Comparison of ENCODE assay signal across 1 fruit fly cellular context in the genomic region with DNA sequence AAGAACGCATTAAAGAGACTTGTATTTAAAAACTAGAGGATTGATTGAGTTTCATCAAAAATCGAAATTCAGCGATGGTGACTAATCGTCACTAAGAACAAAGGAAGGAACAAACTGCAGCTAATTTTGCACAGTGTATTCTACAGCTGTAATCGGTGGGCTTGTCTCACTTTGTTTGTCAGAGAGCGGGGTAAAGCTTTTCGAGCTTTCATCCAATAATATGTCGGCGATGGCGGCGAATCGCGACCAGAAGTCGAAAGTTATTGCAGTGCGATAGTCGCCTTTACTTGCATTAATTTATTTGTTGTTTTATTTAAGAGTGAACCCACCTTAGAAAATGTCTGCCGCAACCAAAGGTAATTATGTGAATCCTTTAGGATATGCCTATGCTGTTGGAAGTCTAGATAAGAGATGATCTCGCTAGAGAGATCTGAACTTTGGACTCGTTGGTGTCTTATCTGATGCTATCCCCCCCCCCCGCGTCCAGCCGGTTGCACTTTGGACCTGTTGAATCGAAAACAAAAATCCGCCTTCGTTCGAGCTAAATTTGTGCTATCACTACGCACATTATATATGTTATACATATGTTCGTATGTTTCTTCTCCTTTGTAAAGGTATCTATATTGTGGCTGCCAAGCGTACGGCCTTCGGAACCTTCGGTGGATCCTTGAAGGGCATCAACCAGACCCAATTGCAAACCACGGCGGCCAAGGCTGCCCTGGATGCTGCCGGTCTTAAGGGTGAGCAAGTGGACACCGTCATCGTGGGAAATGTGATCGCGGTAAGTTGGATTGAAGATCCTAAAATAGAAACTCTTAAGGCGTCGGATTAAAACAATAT.
TF ChIP-seq lines count a peak whose summit lies in the region.

A gene (plus strand): TSS at position 243 of the 840 bp plus-strand sequence.

TF ChIP-seq in whole organism, embryonic, 481 proteins besides CTCF, POLR2A, EP300 and RAD21 (continued from another document and continues in another):
- TF ChIP-seq CG30403 (GFP tag; optimal IDR thresholded peaks at IDR 0.05; lab: Kevin White, UChicago) (peak; percentile 49), rib (GFP tag; IDR thresholded peaks at IDR 0.05; lab: Robert Waterston, UW) (peak; percentile 68; the same call in 1 of the 2 replicates), Jarid2 (GFP tag; optimal IDR thresholded peaks at IDR 0.05; lab: Kevin White, UChicago) (peak; percentile 48), CG17328 (GFP tag; IDR thresholded peaks at IDR 0.05; lab: Robert Waterston, UW) (peak; percentile 69), gt (GFP tag; IDR thresholded peaks at IDR 0.05; lab: Robert Waterston, UW) (no peak), CG12071 (GFP tag; optimal IDR thresholded peaks at IDR 0.05; lab: Kevin White, UChicago) (peak; percentile 62), CG17612 (GFP tag; IDR thresholded peaks at IDR 0.05; lab: Robert Waterston, UW) (no peak), Abd-B (GFP tag; optimal IDR thresholded peaks at IDR 0.05; lab: Kevin White, UChicago) (no peak), CG6791 (GFP tag; IDR thresholded peaks at IDR 0.05; lab: Robert Waterston, UW; ENCODE audit: partially characterized antibody) (no peak), CG4282 (GFP tag; optimal IDR thresholded peaks at IDR 0.05; lab: Kevin White, UChicago) (peak; percentile 36), CG10209 (GFP tag; optimal IDR thresholded peaks at IDR 0.05; lab: Kevin White, UChicago) (peak; percentile 51), cad (GFP tag; optimal IDR thresholded peaks at IDR 0.05; lab: Kevin White, UChicago) (no peak), ems (GFP tag; optimal IDR thresholded peaks at IDR 0.05; lab: Kevin White, UChicago) (peak; percentile 17), CG14441 (GFP tag; IDR thresholded peaks at IDR 0.05; lab: Robert Waterston, UW) (peak; percentile 49), Sox102F (GFP tag; optimal IDR thresholded peaks at IDR 0.05; lab: Kevin White, UChicago) (peak; percentile 74), mld (GFP tag; IDR thresholded peaks at IDR 0.05; lab: Robert Waterston, UW; ENCODE audit: partially characterized antibody) (0 out of 3 replicates have a peak, but pooled peaks have one; percentile 33), zf30C (GFP tag; optimal IDR thresholded peaks at IDR 0.05; lab: Kevin White, UChicago) (peak; percentile 88), sisA (GFP tag; IDR thresholded peaks at IDR 0.05; lab: Robert Waterston, UW) (0 out of 2 replicates have a peak, but pooled peaks have one; percentile 17), CG2889 (GFP tag; IDR thresholded peaks at IDR 0.05; lab: Robert Waterston, UW) (0 out of 3 replicates have a peak, but pooled peaks have one; percentile 25), gro (GFP tag; optimal IDR thresholded peaks at IDR 0.05; lab: Kevin White, UChicago) (peak; percentile 8), CG12942 (GFP tag; optimal IDR thresholded peaks at IDR 0.05; lab: Kevin White, UChicago) (peak; percentile 34), ATbp (GFP tag; optimal IDR thresholded peaks at IDR 0.05; lab: Kevin White, UChicago) (peak; percentile 44), pfk (GFP tag; optimal IDR thresholded peaks at IDR 0.05; lab: Kevin White, UChicago) (peak; percentile 36), dysf (GFP tag; IDR thresholded peaks at IDR 0.05; lab: Robert Waterston, UW) (peak; percentile 67; the same call in 1 of the 3 replicates), CG14965 (GFP tag; optimal IDR thresholded peaks at IDR 0.05; lab: Kevin White, UChicago; ENCODE audit: borderline replicate concordance) (no peak), CG9932 (GFP tag; IDR thresholded peaks at IDR 0.05; lab: Robert Waterston, UW) (peak; percentile 71), Nf-YB (GFP tag; optimal IDR thresholded peaks at IDR 0.05; lab: Kevin White, UChicago) (peak; percentile 29), psq (GFP tag; optimal IDR thresholded peaks at IDR 0.05; lab: Kevin White, UChicago) (no peak), nau (GFP tag; optimal IDR thresholded peaks at IDR 0.05; lab: Kevin White, UChicago) (peak; percentile 74), zen (tag; optimal IDR thresholded peaks at IDR 0.05; lab: Kevin White, UChicago) (no peak), unpg (GFP tag; optimal IDR thresholded peaks at IDR 0.05; lab: Kevin White, UChicago) (peak; percentile 69), Mes4 (GFP tag; optimal IDR thresholded peaks at IDR 0.05; lab: Kevin White, UChicago) (peak; percentile 20), CG1233 (GFP tag; optimal IDR thresholded peaks at IDR 0.05; lab: Kevin White, UChicago) (no peak), scrt (GFP tag; optimal IDR thresholded peaks at IDR 0.05; lab: Kevin White, UChicago) (peak; percentile 51), nerfin-1 (tag; optimal IDR thresholded peaks at IDR 0.05; lab: Kevin White, UChicago) (peak; percentile 3), tgo (GFP tag; IDR thresholded peaks at IDR 0.05; lab: Robert Waterston, UW) (peak; percentile 75), Ets97D (GFP tag; optimal IDR thresholded peaks at IDR 0.05; lab: Kevin White, UChicago) (peak; percentile 15), Meics (GFP tag; optimal IDR thresholded peaks at IDR 0.05; lab: Kevin White, UChicago) (peak; percentile 70), Atf-2 (GFP tag; optimal IDR thresholded peaks at IDR 0.05; lab: Kevin White, UChicago) (no peak), chn (GFP tag; optimal IDR thresholded peaks at IDR 0.05; lab: Kevin White, UChicago) (peak; percentile 34), mam (GFP tag; optimal IDR thresholded peaks at IDR 0.05; lab: Kevin White, UChicago) (peak; percentile 52), CG9609 (GFP tag; optimal IDR thresholded peaks at IDR 0.05; lab: Kevin White, UChicago) (peak; percentile 39), HLH3B (GFP tag; IDR thresholded peaks at IDR 0.05; lab: Robert Waterston, UW) (peak; percentile 65), CG9797 (GFP tag; optimal IDR thresholded peaks at IDR 0.05; lab: Kevin White, UChicago) (no peak), CG2678 (tag; optimal IDR thresholded peaks at IDR 0.05; lab: Kevin White, UChicago) (peak; percentile 68), CG11723 (GFP tag; optimal IDR thresholded peaks at IDR 0.05; lab: Kevin White, UChicago) (peak; percentile 33), B-H2 (GFP tag; optimal IDR thresholded peaks at IDR 0.05; lab: Kevin White, UChicago) (peak; percentile 66), CG10431 (GFP tag; optimal IDR thresholded peaks at IDR 0.05; lab: Kevin White, UChicago) (no peak), CG10462 (GFP tag; optimal IDR thresholded peaks at IDR 0.05; lab: Kevin White, UChicago) (peak; percentile 18), CG3995 (GFP tag; optimal IDR thresholded peaks at IDR 0.05; lab: Kevin White, UChicago) (peak; percentile 14), HHEX (GFP tag; optimal IDR thresholded peaks at IDR 0.05; lab: Kevin White, UChicago) (peak; percentile 43), dmrt99B (tag; optimal IDR thresholded peaks at IDR 0.05; lab: Kevin White, UChicago) (peak; percentile 60), Fer3 (tag; optimal IDR thresholded peaks at IDR 0.05; lab: Kevin White, UChicago) (peak; percentile 58), jigr1 (GFP tag; IDR thresholded peaks at IDR 0.05; lab: Robert Waterston, UW) (no peak), cwo (GFP tag; optimal IDR thresholded peaks at IDR 0.05; lab: Kevin White, UChicago) (peak; percentile 35), seq (GFP tag; IDR thresholded peaks at IDR 0.05; lab: Robert Waterston, UW) (peak; percentile 46; the same call in 1 of the 2 replicates), CG2875 (GFP tag; optimal IDR thresholded peaks at IDR 0.05; lab: Kevin White, UChicago) (peak; percentile 26), CG11504 (tag; optimal IDR thresholded peaks at IDR 0.05; lab: Kevin White, UChicago) (peak; percentile 68), CG17568 (GFP tag; optimal IDR thresholded peaks at IDR 0.05; lab: Kevin White, UChicago) (peak; percentile 55), Med (GFP tag; lab: Kevin White, UChicago) (peak; percentile 94), oc (tag; optimal IDR thresholded peaks at IDR 0.05; lab: Kevin White, UChicago) (peak; percentile 40), CG11456 (GFP tag; IDR thresholded peaks at IDR 0.05; lab: Robert Waterston, UW) (peak; percentile 63; the same call in 2 of the 3 replicates), gsb (GFP tag; IDR thresholded peaks at IDR 0.05; lab: Robert Waterston, UW) (no peak), NfI (GFP tag; optimal IDR thresholded peaks at IDR 0.05; lab: Kevin White, UChicago) (peak; percentile 58), Oaz (GFP tag; IDR thresholded peaks at IDR 0.05; lab: Robert Waterston, UW) (0 out of 2 replicates have a peak, but pooled peaks have one; percentile 12), PHDP (tag; optimal IDR thresholded peaks at IDR 0.05; lab: Kevin White, UChicago) (peak; percentile 71), CG18011 (GFP tag; optimal IDR thresholded peaks at IDR 0.05; lab: Kevin White, UChicago) (peak; percentile 41), ci (GFP tag; IDR thresholded peaks at IDR 0.05; lab: Robert Waterston, UW) (peak; percentile 93), CG12659 (GFP tag; optimal IDR thresholded peaks at IDR 0.05; lab: Kevin White, UChicago) (peak; percentile 70), CG7786 (GFP tag; optimal IDR thresholded peaks at IDR 0.05; lab: Kevin White, UChicago) (peak; percentile 53), Mrtf (GFP tag; IDR thresholded peaks at IDR 0.05; lab: Robert Waterston, UW) (no peak), lmd (GFP tag; IDR thresholded peaks at IDR 0.05; lab: Robert Waterston, UW) (peak; percentile 40; the same call in 1 of the 2 replicates), Sry-δ (GFP tag; optimal IDR thresholded peaks at IDR 0.05; lab: Kevin White, UChicago) (no peak), schlank (tag; optimal IDR thresholded peaks at IDR 0.05; lab: Kevin White, UChicago) (peak; percentile 21), Hsf (GFP tag; optimal IDR thresholded peaks at IDR 0.05; lab: Kevin White, UChicago) (peak; percentile 62), HmgZ (tag; optimal IDR thresholded peaks at IDR 0.05; lab: Kevin White, UChicago) (peak; percentile 79), caup (GFP tag; optimal IDR thresholded peaks at IDR 0.05; lab: Kevin White, UChicago; ENCODE audit: severe bottlenecking) (peak; percentile 55), E2f1 (GFP tag; IDR thresholded peaks at IDR 0.05; lab: Robert Waterston, UW) (peak; percentile 17; the same call in 1 of the 2 replicates), stc (GFP tag; IDR thresholded peaks at IDR 0.05; lab: Robert Waterston, UW) (peak; percentile 64), Drgx (GFP tag; IDR thresholded peaks at IDR 0.05; lab: Robert Waterston, UW) (peak; percentile 95), CG31441 (GFP tag; IDR thresholded peaks at IDR 0.05; lab: Robert Waterston, UW) (peak; percentile 58; the same call in 1 of the 2 replicates), Sin3A (optimal IDR thresholded peaks at IDR 0.05; lab: Kevin White, UChicago) (no peak), CG1792 (GFP tag; optimal IDR thresholded peaks at IDR 0.05; lab: Kevin White, UChicago) (peak; percentile 48), CG7839 (tag; optimal IDR thresholded peaks at IDR 0.05; lab: Kevin White, UChicago) (peak; percentile 55), CG43689 (GFP tag; IDR thresholded peaks at IDR 0.05; lab: Robert Waterston, UW) (no peak), Neu2 (GFP tag; optimal IDR thresholded peaks at IDR 0.05; lab: Kevin White, UChicago; ENCODE audit: borderline replicate concordance) (no peak), klu (GFP tag; IDR thresholded peaks at IDR 0.05; lab: Robert Waterston, UW) (no peak), onecut (GFP tag; IDR thresholded peaks at IDR 0.05; lab: Robert Waterston, UW) (peak; percentile 58), ttk (GFP tag; IDR thresholded peaks at IDR 0.05; lab: Robert Waterston, UW) (peak; percentile 57), z (GFP tag; IDR thresholded peaks at IDR 0.05; lab: Robert Waterston, UW) (no peak), Dbx (GFP tag; IDR thresholded peaks at IDR 0.05; lab: Robert Waterston, UW) (peak; percentile 59), chif (GFP tag; optimal IDR thresholded peaks at IDR 0.05; lab: Kevin White, UChicago) (peak in 1 of 2 experiments; percentile 28), CG32532 (GFP tag; IDR thresholded peaks at IDR 0.05; lab: Robert Waterston, UW) (peak; percentile 63; the same call in 1 of the 2 replicates), phol (tag; optimal IDR thresholded peaks at IDR 0.05; lab: Kevin White, UChicago) (peak; percentile 53), sens-2 (GFP tag; IDR thresholded peaks at IDR 0.05; lab: Robert Waterston, UW) (peak; percentile 45; the same call in 1 of the 2 replicates), CG2712 (tag; optimal IDR thresholded peaks at IDR 0.05; lab: Kevin White, UChicago) (peak; percentile 50), CG12155 (GFP tag; optimal IDR thresholded peaks at IDR 0.05; lab: Kevin White, UChicago) (peak; percentile 15), E2f2 (GFP tag; IDR thresholded peaks at IDR 0.05; lab: Robert Waterston, UW) (peak; percentile 49; the same call in 1 of the 2 replicates), kah (GFP tag; optimal IDR thresholded peaks at IDR 0.05; lab: Kevin White, UChicago) (peak; percentile 86), CG5953 (GFP tag; IDR thresholded peaks at IDR 0.05; lab: Robert Waterston, UW) (no peak), pzg (GFP tag; optimal IDR thresholded peaks at IDR 0.05; lab: Kevin White, UChicago) (peak; percentile 11), CG11398 (GFP tag; optimal IDR thresholded peaks at IDR 0.05; lab: Kevin White, UChicago) (peak; percentile 61), zen2 (GFP tag; IDR thresholded peaks at IDR 0.05; lab: Robert Waterston, UW; ENCODE audit: partially characterized antibody) (no peak), salm (tag; optimal IDR thresholded peaks at IDR 0.05; lab: Kevin White, UChicago) (peak; percentile 29), CG10565 (GFP tag; optimal IDR thresholded peaks at IDR 0.05; lab: Kevin White, UChicago) (no peak), CG6765 (GFP tag; optimal IDR thresholded peaks at IDR 0.05; lab: Kevin White, UChicago) (peak; percentile 72), sd (tag; optimal IDR thresholded peaks at IDR 0.05; lab: Kevin White, UChicago) (no peak), abd-A (tag; optimal IDR thresholded peaks at IDR 0.05; lab: Kevin White, UChicago) (no peak), maf-S (GFP tag; optimal IDR thresholded peaks at IDR 0.05; lab: Kevin White, UChicago) (peak; percentile 42), Nf-YC (tag; optimal IDR thresholded peaks at IDR 0.05; lab: Kevin White, UChicago) (peak; percentile 67), sob (GFP tag; IDR thresholded peaks at IDR 0.05; lab: Robert Waterston, UW) (peak; percentile 72; the same call in 1 of the 2 replicates), CG8944 (GFP tag; optimal IDR thresholded peaks at IDR 0.05; lab: Kevin White, UChicago) (peak; percentile 21), CG4730 (GFP tag; IDR thresholded peaks at IDR 0.05; lab: Robert Waterston, UW) (0 out of 2 replicates have a peak, but pooled peaks have one; percentile 36), Usf (GFP tag; optimal IDR thresholded peaks at IDR 0.05; lab: Kevin White, UChicago) (peak; percentile 0), Oli (tag; optimal IDR thresholded peaks at IDR 0.05; lab: Kevin White, UChicago) (peak; percentile 49), B-H1 (GFP tag; IDR thresholded peaks at IDR 0.05; lab: Robert Waterston, UW) (no peak; the same call in 2 of the 3 replicates), Gug (GFP tag; IDR thresholded peaks at IDR 0.05; lab: Robert Waterston, UW) (peak; percentile 28; the same call in 1 of the 4 replicates), CG16863 (GFP tag; optimal IDR thresholded peaks at IDR 0.05; lab: Kevin White, UChicago) (peak; percentile 58)
